Fruit fly (Drosophila melanogaster) whole organism, embryonic: ENCODE data around the gene kel.
A peak's percentile ranks its signal among the peaks of the same experiment; 100 is the strongest.

Experiments used
- B-H1 ChIP-seq: fragments of 200-800 bp; sonication (Bioruptor generic); IDR thresholded peaks from 3 replicates; pipeline ENCODE4 v1.3.6; 2022; ENCODE audit warnings: missing biosample characterization, missing genetic modification characterization
- CG10147 ChIP-seq: fragments of 200-800 bp; sonication (Bioruptor generic); optimal IDR thresholded peaks from 2 replicates; lab custom pipeline; 2019; ENCODE audit warnings: missing biosample characterization, mild to moderate bottlenecking, missing genetic modification characterization, moderate library complexity
- CG10431 ChIP-seq: fragments of 200-800 bp; sonication (Bioruptor generic); optimal IDR thresholded peaks from 3 replicates; lab custom pipeline; 2018; ENCODE audit warnings: missing biosample characterization, mild to moderate bottlenecking, missing genetic modification characterization
- CG11085 ChIP-seq: fragments of 200-800 bp; sonication (Bioruptor generic); IDR thresholded peaks from 2 replicates; pipeline ENCODE4 v1.3.6; 2022; ENCODE audit warnings: missing biosample characterization, missing genetic modification characterization
- CG11560 ChIP-seq: fragments of 200-800 bp; sonication (Bioruptor generic); IDR thresholded peaks from 3 replicates; pipeline ENCODE4 v1.3.6; 2022; ENCODE audit warnings: missing biosample characterization, missing genetic modification characterization
- CG1647 ChIP-seq: fragments of 200-800 bp; sonication (Bioruptor generic); optimal IDR thresholded peaks from 3 replicates; lab custom pipeline; 2016; ENCODE audit warnings: missing biosample characterization, missing genetic modification characterization
- CG2129 ChIP-seq: fragments of 200-800 bp; sonication (Bioruptor generic); IDR thresholded peaks from 2 replicates; pipeline ENCODE4 v1.3.6; 2022; ENCODE audit warnings: missing biosample characterization, missing genetic modification characterization; ENCODE audit not compliant: partially characterized antibody
- CG30020 ChIP-seq: fragments of 200-800 bp; optimal IDR thresholded peaks from 2 replicates; lab custom pipeline; 2019; ENCODE audit warnings: missing biosample characterization, mild to moderate bottlenecking, missing genetic modification characterization, moderate library complexity
- CG31388 ChIP-seq: fragments of 200-800 bp; sonication (Bioruptor generic); optimal IDR thresholded peaks from 2 replicates; lab custom pipeline; 2016; ENCODE audit warnings: missing biosample characterization, missing genetic modification characterization
- CG4820 ChIP-seq: fragments of 200-800 bp; sonication (Bioruptor generic); optimal IDR thresholded peaks from 3 replicates; lab custom pipeline; 2016; ENCODE audit warnings: missing biosample characterization, missing genetic modification characterization
- CG6654 ChIP-seq: fragments of 200-800 bp; sonication (Bioruptor generic); optimal IDR thresholded peaks from 2 replicates; lab custom pipeline; 2017; ENCODE audit warnings: missing biosample characterization, mild to moderate bottlenecking, missing genetic modification characterization
- CG6683 ChIP-seq: fragments of 200-800 bp; sonication (Bioruptor generic); optimal IDR thresholded peaks from 2 replicates; lab custom pipeline; 2017; ENCODE audit warnings: missing biosample characterization, mild to moderate bottlenecking, missing genetic modification characterization, missing genetic modification reagents
- CG7745 ChIP-seq: fragments of 200-800 bp; sonication (Bioruptor generic); optimal IDR thresholded peaks from 2 replicates; lab custom pipeline; 2018; ENCODE audit warnings: missing biosample characterization, mild to moderate bottlenecking, missing genetic modification characterization, moderate library complexity
- CG7987 ChIP-seq: fragments of 200-800 bp; sonication (Bioruptor generic); optimal IDR thresholded peaks from 2 replicates; lab custom pipeline; 2018; ENCODE audit warnings: missing biosample characterization, mild to moderate bottlenecking, missing genetic modification characterization, moderate library complexity
- CG8765 ChIP-seq: fragments of 200-800 bp; sonication (Bioruptor generic); IDR thresholded peaks from 2 replicates; pipeline ENCODE4 v1.3.6; 2022; ENCODE audit warnings: missing biosample characterization, missing genetic modification characterization
- CG8944 ChIP-seq: fragments of 200-800 bp; sonication (Bioruptor generic); optimal IDR thresholded peaks from 3 replicates; lab custom pipeline; 2016; ENCODE audit warnings: missing biosample characterization, missing genetic modification characterization
- CG9609 ChIP-seq: fragments of 200-800 bp; sonication (Bioruptor generic); optimal IDR thresholded peaks from 3 replicates; lab custom pipeline; 2016; ENCODE audit warnings: missing biosample characterization, missing genetic modification characterization
- E2f2 ChIP-seq: fragments of 200-800 bp; sonication (Bioruptor generic); IDR thresholded peaks from 2 replicates; pipeline ENCODE4 v1.3.6; 2022; ENCODE audit warnings: missing biosample characterization, missing genetic modification characterization
- HLH3B ChIP-seq: fragments of 200-800 bp; sonication (Bioruptor generic); IDR thresholded peaks from 2 replicates; pipeline ENCODE4 v1.3.6; 2022; ENCODE audit warnings: missing biosample characterization, missing genetic modification characterization
- HmgD ChIP-seq: fragments of 200-800 bp; sonication (Bioruptor generic); optimal IDR thresholded peaks from 3 replicates; lab custom pipeline; 2016; ENCODE audit warnings: missing biosample characterization, missing genetic modification characterization
- Hr78 ChIP-seq, 2 experiments: fragments of 200-800 bp in 1 of 2; fragments of >200 bp in 1 of 2; sonication (Bioruptor generic) in 1 of 2; optimal IDR thresholded peaks; 2 replicates each; lab custom pipeline; 2017 to 2019; ENCODE audit warnings: missing biosample characterization in 2 of 2, missing genetic modification characterization in 2 of 2, mild to moderate bottlenecking in 1 of 2, moderate library complexity in 1 of 2
- Mes4 ChIP-seq: fragments of 200-800 bp; sonication (Bioruptor generic); optimal IDR thresholded peaks from 2 replicates; lab custom pipeline; 2016; ENCODE audit warnings: missing biosample characterization, missing genetic modification characterization
- NC2α ChIP-seq: fragments of 200-800 bp; sonication (Bioruptor generic); optimal IDR thresholded peaks from 2 replicates; lab custom pipeline; 2016; ENCODE audit warnings: missing biosample characterization, missing genetic modification characterization
- NC2β ChIP-seq: fragments of 200-800 bp; sonication (Bioruptor generic); optimal IDR thresholded peaks from 2 replicates; lab custom pipeline; 2016; ENCODE audit warnings: missing biosample characterization, missing genetic modification characterization
- Nf-YA ChIP-seq: fragments of 200-800 bp; sonication (Bioruptor generic); IDR thresholded peaks from 2 replicates; pipeline ENCODE4 v1.3.6; 2022; ENCODE audit warnings: missing biosample characterization, missing genetic modification characterization
- Rfx ChIP-seq: fragments of 200-800 bp; sonication (Bioruptor generic); IDR thresholded peaks from 2 replicates; pipeline ENCODE4 v1.3.6; 2022; ENCODE audit warnings: missing biosample characterization, missing genetic modification characterization
- Ssrp ChIP-seq: fragments of 200-800 bp; sonication (Bioruptor generic); optimal IDR thresholded peaks from 2 replicates; lab custom pipeline; 2018; ENCODE audit warnings: missing biosample characterization, mild to moderate bottlenecking, missing genetic modification characterization, moderate library complexity
- Tbp ChIP-seq: fragments of >200 bp; optimal IDR thresholded peaks from 2 replicates; lab custom pipeline; 2018; ENCODE audit warnings: missing biosample characterization, missing genetic modification characterization
- amos ChIP-seq: fragments of 200-800 bp; sonication (Bioruptor generic); IDR thresholded peaks from 2 replicates; pipeline ENCODE4 v1.3.6; 2022; ENCODE audit warnings: missing biosample characterization, missing genetic modification characterization; ENCODE audit not compliant: partially characterized antibody
- bbx ChIP-seq: fragments of 200-800 bp; sonication (Bioruptor generic); IDR thresholded peaks from 2 replicates; pipeline ENCODE4 v1.3.6; 2022; ENCODE audit warnings: missing biosample characterization, missing genetic modification characterization; ENCODE audit not compliant: partially characterized antibody
- dan ChIP-seq: fragments of 200-800 bp; sonication (Bioruptor generic); IDR thresholded peaks from 2 replicates; pipeline ENCODE4 v1.3.6; 2022; ENCODE audit warnings: missing biosample characterization, missing genetic modification characterization
- dysf ChIP-seq: fragments of 200-800 bp; sonication (Bioruptor generic); IDR thresholded peaks from 3 replicates; pipeline ENCODE4 v1.3.6; 2022; ENCODE audit warnings: missing biosample characterization, missing genetic modification characterization
- ewg ChIP-seq: fragments of 200-800 bp; sonication (Bioruptor generic); optimal IDR thresholded peaks from 3 replicates; lab custom pipeline; 2017; ENCODE audit warnings: mild to moderate bottlenecking, missing biosample characterization, missing genetic modification reagents, missing genetic modification characterization
- eyg ChIP-seq: fragments of 200-800 bp; sonication (Bioruptor generic); optimal IDR thresholded peaks from 3 replicates; lab custom pipeline; 2016; ENCODE audit warnings: missing biosample characterization, missing genetic modification characterization
- gce ChIP-seq: fragments of 200-800 bp; sonication (Bioruptor generic); IDR thresholded peaks from 3 replicates; pipeline ENCODE4 v1.3.6; 2022; ENCODE audit warnings: missing biosample characterization, missing genetic modification characterization
- gcm ChIP-seq: fragments of 200-800 bp; sonication (Bioruptor generic); optimal IDR thresholded peaks from 2 replicates; lab custom pipeline; 2019; ENCODE audit warnings: missing biosample characterization, mild to moderate bottlenecking, missing genetic modification characterization, moderate library complexity
- gcm2 ChIP-seq: fragments of 200-800 bp; sonication (Bioruptor generic); optimal IDR thresholded peaks from 2 replicates; lab custom pipeline; 2016; ENCODE audit warnings: missing biosample characterization, missing genetic modification characterization
- gem ChIP-seq: fragments of 200-800 bp; sonication (Bioruptor generic); optimal IDR thresholded peaks from 2 replicates; lab custom pipeline; 2019; ENCODE audit warnings: missing biosample characterization, mild to moderate bottlenecking, missing genetic modification characterization, moderate library complexity
- gro ChIP-seq: fragments of 200-800 bp; sonication (Bioruptor generic); optimal IDR thresholded peaks from 2 replicates; lab custom pipeline; 2016; ENCODE audit warnings: missing biosample characterization, missing genetic modification characterization
- gt ChIP-seq: fragments of 200-800 bp; sonication (Bioruptor generic); IDR thresholded peaks from 2 replicates; pipeline ENCODE4 v1.3.6; 2022; ENCODE audit warnings: missing biosample characterization, missing genetic modification characterization
- hbn ChIP-seq: fragments of 200-800 bp; sonication (Bioruptor generic); IDR thresholded peaks from 2 replicates; pipeline ENCODE4 v1.3.6; 2022; ENCODE audit warnings: missing biosample characterization, missing genetic modification characterization; ENCODE audit not compliant: partially characterized antibody
- lab ChIP-seq: fragments of 200-800 bp; sonication (Bioruptor generic); optimal IDR thresholded peaks from 3 replicates; lab custom pipeline; 2017; ENCODE audit warnings: missing biosample characterization, missing genetic modification characterization, mild to moderate bottlenecking, moderate library complexity, missing genetic modification reagents
- luna ChIP-seq: fragments of 200-800 bp; sonication (Bioruptor generic); optimal IDR thresholded peaks from 2 replicates; lab custom pipeline; 2016; ENCODE audit warnings: missing biosample characterization, missing genetic modification characterization
- nom ChIP-seq: fragments of 200-800 bp; sonication (Bioruptor generic); optimal IDR thresholded peaks from 2 replicates; lab custom pipeline; 2017; ENCODE audit warnings: missing biosample characterization, missing genetic modification characterization, mild to moderate bottlenecking, moderate library complexity, missing genetic modification reagents
- pfk ChIP-seq: fragments of 200-800 bp; sonication (Bioruptor generic); optimal IDR thresholded peaks from 2 replicates; lab custom pipeline; 2018; ENCODE audit warnings: missing biosample characterization, mild to moderate bottlenecking, missing genetic modification characterization, moderate library complexity
- ranshi ChIP-seq: fragments of 200-800 bp; sonication (Bioruptor generic); IDR thresholded peaks from 2 replicates; pipeline ENCODE4 v1.3.6; 2022; ENCODE audit warnings: missing biosample characterization, missing genetic modification characterization
- row ChIP-seq: fragments of 200-800 bp; sonication (Bioruptor generic); IDR thresholded peaks from 3 replicates; pipeline ENCODE4 v1.3.6; 2022; ENCODE audit warnings: missing biosample characterization, missing genetic modification characterization
- schlank ChIP-seq: fragments of 200-800 bp; sonication (Bioruptor generic); optimal IDR thresholded peaks from 2 replicates; lab custom pipeline; 2018; ENCODE audit warnings: missing biosample characterization, mild to moderate bottlenecking, missing genetic modification characterization
- sens-2 ChIP-seq: fragments of 200-800 bp; sonication (Bioruptor generic); IDR thresholded peaks from 2 replicates; pipeline ENCODE4 v1.3.6; 2022; ENCODE audit warnings: missing biosample characterization, missing genetic modification characterization
- shn ChIP-seq: fragments of 200-800 bp; sonication (Bioruptor generic); optimal IDR thresholded peaks from 3 replicates; lab custom pipeline; 2016; ENCODE audit warnings: missing biosample characterization, missing genetic modification characterization

Gene kel

dm6 chr2L:18145253-18145652, 7.4 kb upstream of the kel start (continued):
- TF ChIP-seq B-H1 (GFP tag; lab: Robert Waterston, UW) (peak; percentile 39; the same call in 1 of the 3 replicates), CG6683 (peak; percentile 22), NC2β (GFP tag; lab: Kevin White, UChicago) (peak; percentile 91), CG11085 (GFP tag; lab: Robert Waterston, UW) (no peak; the same call in 1 of the 2 replicates), CG10147 (GFP tag; lab: Kevin White, UChicago) (peak; percentile 42), CG8765 (GFP tag; lab: Robert Waterston, UW) (peak; percentile 94), bbx (GFP tag; lab: Robert Waterston, UW) (no peak), CG4820 (GFP tag; lab: Kevin White, UChicago) (peak; percentile 87), CG7987 (GFP tag; lab: Kevin White, UChicago) (no peak), E2f2 (GFP tag; lab: Robert Waterston, UW) (peak; percentile 47; the same call in 1 of the 2 replicates), Rfx (GFP tag; lab: Robert Waterston, UW) (peak; percentile 78), CG6654 (GFP tag; lab: Kevin White, UChicago) (peak; percentile 57), CG11560 (tag; lab: Robert Waterston, UW) (peak; percentile 62; the same call in 2 of the 3 replicates), gt (GFP tag; lab: Robert Waterston, UW) (peak; percentile 61), CG2129 (GFP tag; lab: Robert Waterston, UW) (no peak), gcm2 (GFP tag; lab: Kevin White, UChicago) (peak; percentile 50), NC2α (peak; percentile 84), gem (tag; lab: Kevin White, UChicago) (peak; percentile 92), dysf (GFP tag; lab: Robert Waterston, UW) (peak; percentile 77), CG10431 (GFP tag; lab: Kevin White, UChicago) (no peak), HmgD (GFP tag; lab: Kevin White, UChicago) (peak; percentile 32), CG1647 (GFP tag; lab: Kevin White, UChicago) (peak; percentile 63), lab (peak; percentile 84), Nf-YA (GFP tag; lab: Robert Waterston, UW) (0 out of 2 replicates have a peak, but pooled peaks have one; percentile 46), sens-2 (GFP tag; lab: Robert Waterston, UW) (peak; percentile 84), CG8944 (GFP tag; lab: Kevin White, UChicago) (peak; percentile 83), pfk (GFP tag; lab: Kevin White, UChicago) (no peak), gcm (GFP tag; lab: Kevin White, UChicago) (peak; percentile 92), gro (GFP tag; lab: Kevin White, UChicago) (peak; percentile 44), ranshi (GFP tag; lab: Robert Waterston, UW) (peak; percentile 79; the same call in 1 of the 2 replicates), Tbp (GFP tag; lab: Kevin White, UChicago) (no peak), luna (no peak), CG9609 (GFP tag; lab: Kevin White, UChicago) (peak; percentile 87), amos (GFP tag; lab: Robert Waterston, UW) (no peak), dan (no peak; the same call in 1 of the 2 replicates), CG7745 (tag; lab: Kevin White, UChicago) (peak; percentile 66), HLH3B (GFP tag; lab: Robert Waterston, UW) (peak; percentile 69), CG31388 (GFP tag; lab: Kevin White, UChicago) (peak; percentile 67), Mes4 (peak; percentile 76), hbn (GFP tag; lab: Robert Waterston, UW) (no peak), shn (GFP tag; lab: Kevin White, UChicago) (peak; percentile 79), gce (peak; percentile 67; the same call in 2 of the 3 replicates), Ssrp (tag; lab: Kevin White, UChicago) (peak; percentile 89), schlank (tag; lab: Kevin White, UChicago) (no peak), Hr78 (GFP tag; optimal IDR thresholded peaks at IDR 0.05; lab: Kevin White, UChicago) (peak in 1 of 2 experiments; percentile 60), nom (peak; percentile 82), eyg (GFP tag; lab: Kevin White, UChicago) (no peak), row (GFP tag; lab: Robert Waterston, UW) (peak; percentile 87), CG30020 (tag; lab: Kevin White, UChicago) (peak; percentile 58), ewg (peak; percentile 64)
